Comparison of ENCODE assay signal across 4 worm cellular contexts in genomic region chrII:5579236-5579635, ce11.
TF ChIP-seq lines count a peak whose summit lies in the region.

No protein-coding gene starts in this region.

TF ChIP-seq in whole organism, L3 larva, 47 proteins besides CTCF, POLR2A, EP300 and RAD21:
- TF ChIP-seq pha-4 (tag; optimal IDR thresholded peaks at IDR 0.05; lab: Kevin White, UChicago) (peak; percentile 58), lin-15B (tag; optimal IDR thresholded peaks at IDR 0.05; lab: Kevin White, UChicago) (no peak)

TF ChIP-seq in whole organism, L4 larva, 104 proteins besides CTCF, POLR2A, EP300 and RAD21:
- peak; percentile 76 for TF ChIP-seq aha-1 (tag; lab: Kevin White, UChicago)
- TF ChIP-seq nhr-102 (tag; optimal IDR thresholded peaks at IDR 0.05; lab: Kevin White, UChicago): no peak
- no peak for TF ChIP-seq mxl-3 (GFP tag; optimal IDR thresholded peaks at IDR 0.05; lab: Kevin White, UChicago)
- TF ChIP-seq set-16 (GFP tag; IDR thresholded peaks at IDR 0.05; lab: Robert Waterston, UW): no peak
- no peak for TF ChIP-seq daf-8 (GFP tag; IDR thresholded peaks at IDR 0.05; lab: Robert Waterston, UW)

TF ChIP-seq in whole organism, mixed stage, embryonic, 35 proteins besides CTCF, POLR2A, EP300 and RAD21:
- TF ChIP-seq nhr-28 (tag; optimal IDR thresholded peaks at IDR 0.05; lab: Kevin White, UChicago) (no peak), ceh-83 (GFP tag; optimal IDR thresholded peaks at IDR 0.05; lab: Kevin White, UChicago) (no peak), pha-4 (tag; optimal IDR thresholded peaks at IDR 0.05; lab: Kevin White, UChicago) (peak; percentile 1), nhr-12 (tag; optimal IDR thresholded peaks at IDR 0.05; lab: Kevin White, UChicago) (no peak)

TF ChIP-seq in whole organism, young adult, 124 proteins besides CTCF, POLR2A, EP300 and RAD21:
- TF ChIP-seq ceh-100 (GFP tag; IDR thresholded peaks at IDR 0.05; lab: Robert Waterston, UW) (no peak), ceh-91 (GFP tag; IDR thresholded peaks at IDR 0.05; lab: Robert Waterston, UW) (no peak), ama-1 (optimal IDR thresholded peaks at IDR 0.05; lab: Kevin White, UChicago) (no peak), ama-1 (GFP tag; optimal IDR thresholded peaks at IDR 0.05; lab: Kevin White, UChicago) (no peak), snpc-3.4 (tag; optimal IDR thresholded peaks at IDR 0.05; lab: Kevin White, UChicago) (no peak), ztf-6 (GFP tag; IDR thresholded peaks at IDR 0.05; lab: Robert Waterston, UW) (no peak), bed-1 (GFP tag; IDR thresholded peaks at IDR 0.05; lab: Robert Waterston, UW) (0 out of 2 replicates have a peak, but pooled peaks have one; percentile 56)
